Fruit fly (Drosophila melanogaster) whole organism, embryonic: Measurements from ENCODE around the gene CG31075.

Experiments used
- Ada2b ChIP-seq: fragments of 200-800 bp; sonication (Bioruptor generic); IDR thresholded peaks from 2 replicates; pipeline ENCODE4 v1.3.6; 2022; ENCODE audit warnings: missing biosample characterization, missing genetic modification characterization
- Atf-2 ChIP-seq: fragments of 200-800 bp; sonication (Bioruptor generic); optimal IDR thresholded peaks from 2 replicates; lab custom pipeline; 2016; ENCODE audit warnings: missing biosample characterization, missing genetic modification characterization
- Atf3 ChIP-seq: fragments of 200-800 bp; sonication (Bioruptor generic); optimal IDR thresholded peaks from 3 replicates; lab custom pipeline; 2016; ENCODE audit warnings: missing biosample characterization, missing genetic modification characterization
- BtbVII ChIP-seq: fragments of 200-800 bp; sonication (Bioruptor generic); optimal IDR thresholded peaks from 3 replicates; lab custom pipeline; 2017; ENCODE audit warnings: missing biosample characterization, mild to moderate bottlenecking, missing genetic modification characterization
- CG1024 ChIP-seq: fragments of 200-800 bp; sonication (Bioruptor generic); IDR thresholded peaks from 2 replicates; pipeline ENCODE4 v1.3.6; 2022; ENCODE audit warnings: missing biosample characterization, missing genetic modification characterization
- CG10267 ChIP-seq: fragments of 200-800 bp; sonication (Bioruptor generic); optimal IDR thresholded peaks from 2 replicates; lab custom pipeline; 2018; ENCODE audit warnings: missing biosample characterization, mild to moderate bottlenecking, missing genetic modification characterization, moderate library complexity
- CG10366 ChIP-seq: fragments of 200-800 bp; sonication (Bioruptor generic); IDR thresholded peaks from 2 replicates; pipeline ENCODE4 v1.3.6; 2022; ENCODE audit warnings: missing biosample characterization, missing genetic modification characterization
- CG10959 ChIP-seq: fragments of 200-800 bp; sonication (Bioruptor generic); IDR thresholded peaks from 2 replicates; pipeline ENCODE4 v1.3.6; 2022; ENCODE audit warnings: missing biosample characterization, missing genetic modification characterization
- CG11560 ChIP-seq: fragments of 200-800 bp; sonication (Bioruptor generic); IDR thresholded peaks from 3 replicates; pipeline ENCODE4 v1.3.6; 2022; ENCODE audit warnings: missing biosample characterization, missing genetic modification characterization
- CG13624 ChIP-seq: fragments of 200-800 bp; sonication (Bioruptor generic); optimal IDR thresholded peaks from 2 replicates; lab custom pipeline; 2016; ENCODE audit warnings: missing biosample characterization, missing genetic modification characterization
- CG14050 ChIP-seq: fragments of 200-800 bp; sonication (Bioruptor generic); IDR thresholded peaks from 3 replicates; pipeline ENCODE4 v1.3.6; 2022; ENCODE audit warnings: missing biosample characterization, missing genetic modification characterization
- CG16815 ChIP-seq: fragments of 200-800 bp; sonication (Bioruptor generic); optimal IDR thresholded peaks from 3 replicates; lab custom pipeline; 2017; ENCODE audit warnings: missing biosample characterization, mild to moderate bottlenecking, missing genetic modification characterization
- CG17328 ChIP-seq: fragments of 200-800 bp; sonication (Bioruptor generic); IDR thresholded peaks from 2 replicates; pipeline ENCODE4 v1.3.6; 2022; ENCODE audit warnings: missing biosample characterization, missing genetic modification characterization
- CG17361 ChIP-seq: fragments of 200-800 bp; sonication (Bioruptor generic); IDR thresholded peaks from 3 replicates; pipeline ENCODE4 v1.3.6; 2022; ENCODE audit warnings: missing biosample characterization, missing genetic modification characterization
- CG1832 ChIP-seq: fragments of 200-800 bp; sonication (Bioruptor generic); optimal IDR thresholded peaks from 2 replicates; lab custom pipeline; 2017; ENCODE audit warnings: missing biosample characterization, mild to moderate bottlenecking, missing genetic modification characterization, inconsistent platforms
- CG18764 ChIP-seq: fragments of 200-800 bp; sonication (Bioruptor generic); optimal IDR thresholded peaks from 3 replicates; lab custom pipeline; 2016; ENCODE audit warnings: missing biosample characterization, missing genetic modification characterization
- CG2678 ChIP-seq: fragments of 200-800 bp; sonication (Bioruptor generic); optimal IDR thresholded peaks from 3 replicates; lab custom pipeline; 2019; ENCODE audit warnings: missing biosample characterization, mild to moderate bottlenecking, missing genetic modification characterization, moderate library complexity
- CG3065 ChIP-seq: fragments of 200-800 bp; sonication (Bioruptor generic); optimal IDR thresholded peaks from 2 replicates; lab custom pipeline; 2016; ENCODE audit warnings: missing biosample characterization, missing genetic modification characterization
- CG32767 ChIP-seq: fragments of 200-800 bp; sonication (Bioruptor generic); IDR thresholded peaks from 2 replicates; pipeline ENCODE4 v1.3.6; 2022; ENCODE audit warnings: missing biosample characterization, missing genetic modification characterization
- CG3838 ChIP-seq: fragments of 200-800 bp; sonication (Bioruptor generic); optimal IDR thresholded peaks from 3 replicates; lab custom pipeline; 2016; ENCODE audit warnings: missing biosample characterization, missing genetic modification characterization
- CG43689 ChIP-seq: fragments of 200-800 bp; sonication (Bioruptor generic); IDR thresholded peaks from 2 replicates; pipeline ENCODE4 v1.3.6; 2022; ENCODE audit warnings: missing biosample characterization, missing genetic modification characterization
- CG6654 ChIP-seq: fragments of 200-800 bp; sonication (Bioruptor generic); optimal IDR thresholded peaks from 2 replicates; lab custom pipeline; 2017; ENCODE audit warnings: missing biosample characterization, mild to moderate bottlenecking, missing genetic modification characterization
- CG6791 ChIP-seq: fragments of 200-800 bp; sonication (Bioruptor generic); IDR thresholded peaks from 3 replicates; pipeline ENCODE4 v1.3.6; 2022; ENCODE audit warnings: missing biosample characterization, missing genetic modification characterization; ENCODE audit not compliant: partially characterized antibody
- CG6813 ChIP-seq: fragments of 200-800 bp; sonication (Bioruptor generic); optimal IDR thresholded peaks from 2 replicates; lab custom pipeline; 2017; ENCODE audit warnings: missing biosample characterization, missing genetic modification characterization, mild to moderate bottlenecking, moderate library complexity, missing genetic modification reagents
- CG7963 ChIP-seq: fragments of 200-800 bp; sonication (Bioruptor generic); IDR thresholded peaks from 3 replicates; pipeline ENCODE4 v1.3.6; 2022; ENCODE audit warnings: missing biosample characterization, missing genetic modification characterization; ENCODE audit not compliant: partially characterized antibody
- CG9215 ChIP-seq: fragments of 200-800 bp; sonication (Bioruptor generic); IDR thresholded peaks from 2 replicates; pipeline ENCODE4 v1.3.6; 2022; ENCODE audit warnings: missing biosample characterization, missing genetic modification characterization
- CG9727 ChIP-seq: fragments of 200-800 bp; sonication (Bioruptor generic); optimal IDR thresholded peaks from 3 replicates; lab custom pipeline; 2017; ENCODE audit warnings: missing biosample characterization, mild to moderate bottlenecking, missing genetic modification characterization
- CG9817 ChIP-seq: fragments of 200-800 bp; sonication (Bioruptor generic); optimal IDR thresholded peaks from 2 replicates; lab custom pipeline; 2018; ENCODE audit warnings: missing biosample characterization, mild to moderate bottlenecking, missing genetic modification characterization, moderate library complexity
- D ChIP-seq, 2 experiments: fragments of 200-800 bp in 1 of 2; fragments of >200 bp in 1 of 2; sonication (Bioruptor generic) in 1 of 2; optimal IDR thresholded peaks; 2 replicates in 1 of 2; 3 replicates in 1 of 2; lab custom pipeline; 2017; ENCODE audit warnings: mild to moderate bottlenecking in 1 of 2, missing biosample characterization in 1 of 2, missing genetic modification characterization in 1 of 2, missing genetic modification reagents in 1 of 2
- Doc2 ChIP-seq: fragments of 200-800 bp; sonication (Bioruptor generic); IDR thresholded peaks from 2 replicates; pipeline ENCODE4 v1.3.6; 2022; ENCODE audit warnings: missing biosample characterization, missing genetic modification characterization
- Eip74EF ChIP-seq, 2 experiments: fragments of 200-800 bp in 1 of 2; fragments of >200 bp in 1 of 2; sonication (Bioruptor generic) in 1 of 2; optimal IDR thresholded peaks; 2 replicates each; lab custom pipeline; 2017 to 2019; ENCODE audit warnings: missing biosample characterization in 2 of 2, missing genetic modification characterization in 2 of 2, mild to moderate bottlenecking in 1 of 2, moderate library complexity in 1 of 2
- Gug ChIP-seq: fragments of 200-800 bp; sonication (Bioruptor generic); IDR thresholded peaks from 4 replicates; pipeline ENCODE4 v1.3.6; 2022; ENCODE audit warnings: missing biosample characterization, missing genetic modification characterization
- Hand ChIP-seq: fragments of 200-800 bp; sonication (Bioruptor generic); optimal IDR thresholded peaks from 2 replicates; lab custom pipeline; 2017; ENCODE audit warnings: mild to moderate bottlenecking, missing biosample characterization, missing genetic modification reagents, missing genetic modification characterization
- Mrtf ChIP-seq: fragments of 200-800 bp; sonication (Bioruptor generic); IDR thresholded peaks from 3 replicates; pipeline ENCODE4 v1.3.6; 2022; ENCODE audit warnings: missing biosample characterization, missing genetic modification characterization
- NK7.1 ChIP-seq: fragments of 200-800 bp; sonication (Bioruptor generic); optimal IDR thresholded peaks from 3 replicates; lab custom pipeline; 2016; ENCODE audit warnings: missing biosample characterization, missing genetic modification characterization
- Sry-δ ChIP-seq: fragments of 200-800 bp; sonication (Bioruptor generic); optimal IDR thresholded peaks from 2 replicates; lab custom pipeline; 2016; ENCODE audit warnings: missing biosample characterization, missing genetic modification characterization
- TFAM ChIP-seq: fragments of 200-800 bp; sonication (Bioruptor generic); optimal IDR thresholded peaks from 2 replicates; lab custom pipeline; 2017; ENCODE audit warnings: missing biosample characterization, missing genetic modification characterization, inconsistent platforms
- Xrp1 ChIP-seq: fragments of 200-800 bp; sonication (Bioruptor generic); IDR thresholded peaks from 2 replicates; pipeline ENCODE4 v1.3.6; 2022; ENCODE audit warnings: missing biosample characterization, missing genetic modification characterization
- ase ChIP-seq: fragments of 200-800 bp; sonication (Bioruptor generic); IDR thresholded peaks from 3 replicates; pipeline ENCODE4 v1.3.6; 2022; ENCODE audit warnings: missing biosample characterization, missing genetic modification characterization
- danr ChIP-seq: fragments of 200-800 bp; sonication (Bioruptor generic); IDR thresholded peaks from 2 replicates; pipeline ENCODE4 v1.3.6; 2022; ENCODE audit warnings: missing biosample characterization, missing genetic modification characterization
- fd102C ChIP-seq: fragments of 200-800 bp; sonication (Bioruptor generic); optimal IDR thresholded peaks from 2 replicates; lab custom pipeline; 2018; ENCODE audit warnings: missing biosample characterization, mild to moderate bottlenecking, missing genetic modification characterization, moderate library complexity
- fu2 ChIP-seq: fragments of 200-800 bp; sonication (Bioruptor generic); optimal IDR thresholded peaks from 2 replicates; lab custom pipeline; 2016; ENCODE audit warnings: missing biosample characterization, missing genetic modification characterization
- kni ChIP-seq: fragments of 200-800 bp; sonication (Bioruptor generic); optimal IDR thresholded peaks from 3 replicates; lab custom pipeline; 2017; ENCODE audit warnings: mild to moderate bottlenecking, missing biosample characterization, missing genetic modification reagents, missing genetic modification characterization
- lab ChIP-seq: fragments of 200-800 bp; sonication (Bioruptor generic); optimal IDR thresholded peaks from 3 replicates; lab custom pipeline; 2017; ENCODE audit warnings: missing biosample characterization, missing genetic modification characterization, mild to moderate bottlenecking, moderate library complexity, missing genetic modification reagents
- nau ChIP-seq: fragments of 200-800 bp; sonication (Bioruptor generic); optimal IDR thresholded peaks from 3 replicates; lab custom pipeline; 2017; ENCODE audit warnings: missing biosample characterization, mild to moderate bottlenecking, missing genetic modification characterization, missing genetic modification reagents
- prd ChIP-seq, 3 experiments: fragments of >200 bp in 2 of 3; fragments of 200-800 bp in 1 of 3; sonication (Bioruptor generic) in 1 of 3; optimal IDR thresholded peaks in 2 of 3; IDR thresholded peaks in 1 of 3; 2 replicates in 2 of 3; 3 replicates in 1 of 3; pipeline versions ENCODE4 v1.3.6 to Lab custom; 2017 to 2022; ENCODE audit warnings: missing biosample characterization in 1 of 3, missing genetic modification characterization in 1 of 3
- pzg ChIP-seq: fragments of 200-800 bp; sonication (Bioruptor generic); optimal IDR thresholded peaks from 3 replicates; lab custom pipeline; 2018; ENCODE audit warnings: missing biosample characterization, mild to moderate bottlenecking, missing genetic modification characterization, moderate library complexity
- sd ChIP-seq: fragments of 200-800 bp; sonication (Bioruptor generic); optimal IDR thresholded peaks from 3 replicates; lab custom pipeline; 2018; ENCODE audit warnings: missing biosample characterization, mild to moderate bottlenecking, missing genetic modification characterization, moderate library complexity
- sug ChIP-seq: fragments of 200-800 bp; optimal IDR thresholded peaks from 2 replicates; lab custom pipeline; 2019; ENCODE audit warnings: missing biosample characterization, mild to moderate bottlenecking, missing genetic modification characterization, moderate library complexity

CG31075 gene

dm6 chr3R:26988412-26988981 is at the start of gene CG31075 (continued):
- peak; percentile 64 for TF ChIP-seq sug
- TF ChIP-seq Ada2b: peak; percentile 86
- TF ChIP-seq TFAM (GFP tag; lab: Kevin White, UChicago): no peak
- no peak for TF ChIP-seq CG6791 (GFP tag; lab: Robert Waterston, UW)
- TF ChIP-seq CG32767: peak; percentile 49; the same call in 1 of the 2 replicates
- no peak for TF ChIP-seq CG3838 (GFP tag; lab: Kevin White, UChicago)
- no peak for TF ChIP-seq Hand (GFP tag; lab: Kevin White, UChicago)
- TF ChIP-seq CG11560 (tag; lab: Robert Waterston, UW): no peak
- no peak for TF ChIP-seq fu2 (GFP tag; lab: Kevin White, UChicago)
- peak; percentile 55 for TF ChIP-seq CG9215
- no peak for TF ChIP-seq kni (GFP tag; lab: Kevin White, UChicago)
- TF ChIP-seq CG43689 (GFP tag; lab: Robert Waterston, UW): peak; percentile 30; the same call in 1 of the 2 replicates
- no peak for TF ChIP-seq Atf3 (GFP tag; lab: Kevin White, UChicago)
- TF ChIP-seq CG6813 (GFP tag; lab: Kevin White, UChicago): peak; percentile 52
- TF ChIP-seq CG9817 (tag; lab: Kevin White, UChicago): peak; percentile 48
- TF ChIP-seq CG16815 (GFP tag; lab: Kevin White, UChicago): peak; percentile 4
- TF ChIP-seq prd (optimal IDR thresholded peaks at IDR 0.05; lab: Kevin White, UChicago): no peak
- TF ChIP-seq prd (GFP tag; IDR thresholded peaks at IDR 0.05; lab: Robert Waterston, UW): peak; percentile 26; the same call in 1 of the 3 replicates
- no peak for TF ChIP-seq Sry-δ (GFP tag; lab: Kevin White, UChicago)
- TF ChIP-seq CG1832 (GFP tag; lab: Kevin White, UChicago): no peak
- TF ChIP-seq Xrp1: peak; percentile 55
- TF ChIP-seq fd102C (GFP tag; lab: Kevin White, UChicago): no peak
- TF ChIP-seq CG10267 (tag; lab: Kevin White, UChicago): peak; percentile 16
- peak; percentile 60 for TF ChIP-seq CG2678
- peak; percentile 36 for TF ChIP-seq BtbVII
- TF ChIP-seq CG3065: no peak
- peak; percentile 55; the same call in 2 of the 3 replicates for TF ChIP-seq CG14050 (GFP tag; lab: Robert Waterston, UW)
- no peak for TF ChIP-seq Doc2 (GFP tag; lab: Robert Waterston, UW)
- peak; percentile 7 for TF ChIP-seq nau (GFP tag; lab: Kevin White, UChicago)
- TF ChIP-seq sd: no peak
- TF ChIP-seq CG1024: peak; percentile 41; the same call in 1 of the 2 replicates
- no peak for TF ChIP-seq CG13624 (GFP tag; lab: Kevin White, UChicago)
- no peak for TF ChIP-seq danr (GFP tag; lab: Robert Waterston, UW)
- TF ChIP-seq CG18764 (GFP tag; lab: Kevin White, UChicago): no peak
- TF ChIP-seq CG17328: peak; percentile 58
- peak; percentile 80 for TF ChIP-seq lab (GFP tag; lab: Kevin White, UChicago)
- TF ChIP-seq Eip74EF (GFP tag; optimal IDR thresholded peaks at IDR 0.05; lab: Kevin White, UChicago): no peak
- no peak for TF ChIP-seq CG10959 (GFP tag; lab: Robert Waterston, UW)
- TF ChIP-seq ase (GFP tag; lab: Robert Waterston, UW): no peak
- no peak for TF ChIP-seq D (optimal IDR thresholded peaks at IDR 0.05; lab: Kevin White, UChicago)
- no peak for TF ChIP-seq D (GFP tag; optimal IDR thresholded peaks at IDR 0.05; lab: Kevin White, UChicago)
- no peak for TF ChIP-seq CG7963 (GFP tag; lab: Robert Waterston, UW)
- TF ChIP-seq CG17361 (GFP tag; lab: Robert Waterston, UW): no peak
- TF ChIP-seq Atf-2 (GFP tag; lab: Kevin White, UChicago): no peak
- no peak for TF ChIP-seq CG6654 (GFP tag; lab: Kevin White, UChicago)
- TF ChIP-seq pzg (GFP tag; lab: Kevin White, UChicago): peak; percentile 5
- peak; percentile 28; the same call in 2 of the 4 replicates for TF ChIP-seq Gug
- peak; percentile 44 for TF ChIP-seq CG10366
- TF ChIP-seq Mrtf: peak; percentile 65; the same call in 1 of the 3 replicates
- TF ChIP-seq CG9727 (GFP tag; lab: Kevin White, UChicago): peak; percentile 41
- no peak for TF ChIP-seq NK7.1
